Worm (Caenorhabditis elegans): ENCODE measurements around the gene pfk-1.2.

The pfk-1.2 gene

ce11 chrV:9503152-9503817 is 28.3 kb upstream of the pfk-1.2 start (continued):
- TF ChIP-seq nhr-19 (GFP tag; conservative IDR thresholded peaks at IDR 0.05) = peak; percentile 81
- peak; percentile 56 to 71 for TF ChIP-seq lsy-2 (tag; optimal IDR thresholded peaks at IDR 0.05)
- no peak for TF ChIP-seq hlh-4 (tag; optimal IDR thresholded peaks at IDR 0.05)
- peak; percentile 75 for TF ChIP-seq tbx-2 (tag; optimal IDR thresholded peaks at IDR 0.05)
- peak; percentile 68 for TF ChIP-seq fkh-8 (tag; optimal IDR thresholded peaks at IDR 0.05)
- TF ChIP-seq pag-3 (tag; optimal IDR thresholded peaks at IDR 0.05; ENCODE audit: borderline replicate concordance, insufficient read depth) = no peak
- peak; percentile 66 for TF ChIP-seq unc-86 (tag; optimal IDR thresholded peaks at IDR 0.05)
- TF ChIP-seq mep-1 (tag; optimal IDR thresholded peaks at IDR 0.05) = peak; percentile 75
- peak; percentile 61 for TF ChIP-seq lin-35 (GFP tag; optimal IDR thresholded peaks at IDR 0.05)
- TF ChIP-seq aly-2 (tag; optimal IDR thresholded peaks at IDR 0.05) = peak; percentile 19
- no peak for TF ChIP-seq Y116A8C.19 (tag; optimal IDR thresholded peaks at IDR 0.05; ENCODE audit: borderline replicate concordance)
- peak; percentile 60 for TF ChIP-seq mab-9 (GFP tag; IDR thresholded peaks at IDR 0.05)
- no peak for TF ChIP-seq sup-37 (GFP tag; optimal IDR thresholded peaks at IDR 0.05)
- no peak for TF ChIP-seq fkh-4 (tag; optimal IDR thresholded peaks at IDR 0.05; ENCODE audit: borderline replicate concordance)
- peak; percentile 68 for TF ChIP-seq elt-2 (tag; optimal IDR thresholded peaks at IDR 0.05)
- TF ChIP-seq ets-5 (GFP tag; IDR thresholded peaks at IDR 0.05) = no peak
- peak; percentile 77 for TF ChIP-seq rnt-1 (tag; optimal IDR thresholded peaks at IDR 0.05)
- no peak for TF ChIP-seq nhr-76 (tag; optimal IDR thresholded peaks at IDR 0.05)
- TF ChIP-seq ztf-4 (tag; optimal IDR thresholded peaks at IDR 0.05) = peak; percentile 25
- peak; percentile 12 to 51 (median 49) for TF ChIP-seq dpl-1 (GFP tag; optimal IDR thresholded peaks at IDR 0.05)
- TF ChIP-seq blmp-1 (tag; optimal IDR thresholded peaks at IDR 0.05) = peak; percentile 1
- TF ChIP-seq nhr-28 (tag; optimal IDR thresholded peaks at IDR 0.05) = no peak
- TF ChIP-seq nhr-77 (tag; optimal IDR thresholded peaks at IDR 0.05) = peak; percentile 65
- TF ChIP-seq aha-1 (tag; optimal IDR thresholded peaks at IDR 0.05) = no peak
- no peak for TF ChIP-seq ceh-63 (GFP tag; optimal IDR thresholded peaks at IDR 0.05)
- TF ChIP-seq C34B4.2 (tag; optimal IDR thresholded peaks at IDR 0.05) = no peak
- peak; percentile 63 for TF ChIP-seq fos-1 (tag; optimal IDR thresholded peaks at IDR 0.05)
- TF ChIP-seq sox-4 (tag; optimal IDR thresholded peaks at IDR 0.05) = peak; percentile 33
- peak; percentile 41 for TF ChIP-seq grh-1 (GFP tag; IDR thresholded peaks at IDR 0.05)
- TF ChIP-seq nhr-47 (tag; optimal IDR thresholded peaks at IDR 0.05) = peak; percentile 87
- peak; percentile 67 for TF ChIP-seq egl-13 (tag; optimal IDR thresholded peaks at IDR 0.05)
- TF ChIP-seq alr-1 (tag; optimal IDR thresholded peaks at IDR 0.05; ENCODE audit: borderline replicate concordance) = no peak
- peak; percentile 70 for TF ChIP-seq irx-1 (tag; optimal IDR thresholded peaks at IDR 0.05)
- TF ChIP-seq zag-1 (tag; optimal IDR thresholded peaks at IDR 0.05) = no peak
- no peak for TF ChIP-seq nhr-237 (tag; optimal IDR thresholded peaks at IDR 0.05)
- no peak for TF ChIP-seq vab-15 (tag; optimal IDR thresholded peaks at IDR 0.05)
- TF ChIP-seq ceh-90 (tag; optimal IDR thresholded peaks at IDR 0.05) = no peak
- TF ChIP-seq mdl-1 (tag; optimal IDR thresholded peaks at IDR 0.05) = peak in 1 of 2 experiments; percentile 76
- TF ChIP-seq ces-1 (GFP tag; optimal IDR thresholded peaks at IDR 0.05) = no peak
- peak; percentile 54 to 57 for TF ChIP-seq efl-1 (optimal IDR thresholded peaks at IDR 0.05)
- TF ChIP-seq efl-1 (GFP tag; optimal IDR thresholded peaks at IDR 0.05 in 1 of 2) = peak; percentile 34 to 95
- TF ChIP-seq hpl-2 (GFP tag; optimal IDR thresholded peaks at IDR 0.05) = no peak
- TF ChIP-seq nhr-84 (tag; optimal IDR thresholded peaks at IDR 0.05) = no peak
- 0 out of 2 replicates have a peak, but pooled peaks have one; percentile 20 for TF ChIP-seq ceh-88 (GFP tag; IDR thresholded peaks at IDR 0.05)
- peak; percentile 89 for TF ChIP-seq snu-23 (GFP tag; optimal IDR thresholded peaks at IDR 0.05)
- TF ChIP-seq jun-1 (tag; optimal IDR thresholded peaks at IDR 0.05) = peak; percentile 10
